Worm (Caenorhabditis elegans): Measurements from ENCODE around the gene erp-44.3.

Gene erp-44.3

DNA sequence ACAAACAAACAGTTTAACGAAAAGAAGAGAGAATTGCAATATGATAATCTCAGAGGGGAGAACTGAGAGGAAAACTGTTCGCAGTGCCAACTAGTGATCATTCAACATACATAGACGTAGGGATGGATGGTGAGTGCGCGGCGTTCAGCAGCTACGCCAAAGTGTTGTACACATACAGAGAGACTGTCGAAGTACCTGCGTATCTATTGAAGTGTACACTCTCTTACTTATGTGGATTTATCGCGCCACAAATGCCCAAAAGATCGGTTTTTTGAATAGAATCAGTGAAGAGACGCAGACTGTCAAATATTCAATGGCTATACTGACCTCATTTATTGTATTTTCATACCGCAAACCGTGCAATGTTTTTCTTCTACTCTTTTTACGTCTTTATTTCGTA lies 47.8 kb downstream of the erp-44.3 start (continued):
- TF ChIP-seq nhr-76 (tag; optimal IDR thresholded peaks at IDR 0.05) (no peak), nhr-237 (tag; optimal IDR thresholded peaks at IDR 0.05) (no peak), dve-1 (tag; optimal IDR thresholded peaks at IDR 0.05; ENCODE audit: insufficient read depth) (peak; percentile 32)

DNA sequence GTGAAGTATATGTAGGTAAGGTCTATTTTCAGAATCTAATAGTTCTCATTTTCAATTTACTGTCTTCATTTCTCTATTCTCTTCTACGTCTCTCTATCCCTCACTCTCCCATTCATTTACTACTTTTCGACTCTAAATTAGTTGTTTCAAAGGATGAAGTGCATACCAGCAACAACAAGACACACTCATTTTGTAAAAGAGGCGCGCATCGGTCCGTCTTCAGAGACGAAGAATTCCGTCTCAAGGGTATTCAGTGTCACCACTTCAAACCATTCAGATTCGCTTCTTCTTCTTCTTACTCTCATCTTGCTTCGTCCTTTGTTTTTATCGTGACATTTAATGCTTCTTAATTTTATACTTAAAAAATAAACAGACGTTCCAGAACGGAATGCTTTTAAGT lies 48.9 kb downstream of the erp-44.3 start:
- TF ChIP-seq ZK546.5 (tag; optimal IDR thresholded peaks at IDR 0.05) = no peak
- no peak for TF ChIP-seq daf-16 (GFP tag; optimal IDR thresholded peaks at IDR 0.05)
- TF ChIP-seq daf-16 (tag; optimal IDR thresholded peaks at IDR 0.05) = no peak
- no peak for TF ChIP-seq hlh-30 (tag; optimal IDR thresholded peaks at IDR 0.05; ENCODE audit: insufficient read depth)
- TF ChIP-seq lim-7 (GFP tag; IDR thresholded peaks at IDR 0.05) = no peak
- no peak for TF ChIP-seq tra-1 (GFP tag; IDR thresholded peaks at IDR 0.05)
- TF ChIP-seq ceh-62 (tag; optimal IDR thresholded peaks at IDR 0.05) = no peak
- no peak for TF ChIP-seq dmd-6 (GFP tag; IDR thresholded peaks at IDR 0.05)
- no peak for TF ChIP-seq zfp-3 (GFP tag; conservative IDR thresholded peaks at IDR 0.05)
- no peak for TF ChIP-seq dpl-1 (GFP tag; optimal IDR thresholded peaks at IDR 0.05)
- no peak for TF ChIP-seq php-3 (GFP tag; IDR thresholded peaks at IDR 0.05)
- TF ChIP-seq spr-1 (tag; optimal IDR thresholded peaks at IDR 0.05) = no peak
- TF ChIP-seq zfp-2 (tag; optimal IDR thresholded peaks at IDR 0.05) = no peak
- TF ChIP-seq sdz-12 (GFP tag; optimal IDR thresholded peaks at IDR 0.05) = no peak
- no peak for TF ChIP-seq lin-1 (GFP tag; IDR thresholded peaks at IDR 0.05)

DNA sequence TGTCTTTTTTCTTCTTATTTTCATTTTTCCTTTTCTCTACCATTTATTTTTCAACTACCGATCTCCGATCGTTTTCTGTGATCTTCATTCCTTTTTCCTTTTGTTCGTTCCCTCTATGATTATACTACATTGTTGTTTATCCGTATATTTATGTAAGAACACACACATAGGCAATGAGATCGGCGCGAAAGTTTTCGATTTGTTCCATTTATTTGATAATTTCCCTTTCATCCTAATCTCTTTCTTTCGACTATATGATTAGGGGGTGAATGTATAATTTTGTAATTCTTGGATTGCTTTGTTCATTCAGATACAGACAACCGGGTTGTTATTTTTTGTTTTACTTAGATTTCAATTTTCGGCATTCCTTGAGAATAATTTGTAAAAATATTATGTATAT lies 51.2 kb downstream of the erp-44.3 start:
- TF ChIP-seq gei-8 (GFP tag; optimal IDR thresholded peaks at IDR 0.05) = no peak
- peak in 1 of 2 experiments; percentile 13 for TF ChIP-seq unc-62 (GFP tag; optimal IDR thresholded peaks at IDR 0.05 in 1 of 2)
- no peak for TF ChIP-seq unc-62 (tag; optimal IDR thresholded peaks at IDR 0.05)
- TF ChIP-seq spr-3 (GFP tag; optimal IDR thresholded peaks at IDR 0.05) = no peak

DNA sequence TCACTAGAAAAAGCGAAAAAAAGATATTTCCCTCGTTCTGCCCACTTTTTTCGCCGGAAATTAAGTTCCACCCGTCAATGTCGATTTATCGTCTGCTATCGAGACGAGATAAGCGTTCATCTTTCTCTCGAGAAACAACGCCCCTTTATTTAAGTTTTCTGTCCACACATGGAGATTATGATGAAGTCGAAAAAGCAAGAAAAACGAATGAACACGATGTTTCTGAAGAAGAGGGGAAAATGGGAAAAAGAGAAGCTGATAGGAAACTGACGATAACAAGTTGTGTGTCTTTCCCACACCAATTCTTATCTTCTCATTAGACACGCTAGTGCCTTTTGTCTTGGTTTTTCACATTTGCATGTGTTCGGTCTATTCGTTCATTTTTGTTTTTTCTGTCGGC lies 52.3 kb downstream of the erp-44.3 start:
- TF ChIP-seq lin-1 (GFP tag; IDR thresholded peaks at IDR 0.05) = peak; percentile 71; the same call in 1 of the 2 replicates
- no peak for TF ChIP-seq nhr-11 (tag; optimal IDR thresholded peaks at IDR 0.05)
- no peak for TF ChIP-seq spr-1 (tag; optimal IDR thresholded peaks at IDR 0.05)
- 0 out of 2 replicates have a peak, but pooled peaks have one; percentile 33 for TF ChIP-seq Y75B8A.6 (GFP tag; IDR thresholded peaks at IDR 0.05)
- peak; percentile 30 for TF ChIP-seq nhr-48 (tag; optimal IDR thresholded peaks at IDR 0.05)
- TF ChIP-seq daf-16 (GFP tag; optimal IDR thresholded peaks at IDR 0.05) = no peak
- TF ChIP-seq daf-16 (tag; optimal IDR thresholded peaks at IDR 0.05) = peak; percentile 34
- peak; percentile 63 for TF ChIP-seq dmd-6 (GFP tag; IDR thresholded peaks at IDR 0.05)
- TF ChIP-seq mxl-3 (GFP tag; optimal IDR thresholded peaks at IDR 0.05) = peak; percentile 62
- TF ChIP-seq hlh-11 (tag; optimal IDR thresholded peaks at IDR 0.05) = peak; percentile 45
- no peak for TF ChIP-seq ceh-44 (GFP tag; IDR thresholded peaks at IDR 0.05)
- TF ChIP-seq ceh-20 (GFP tag; IDR thresholded peaks at IDR 0.05) = 0 out of 2 replicates have a peak, but pooled peaks have one; percentile 27
- TF ChIP-seq ceh-28 (tag; optimal IDR thresholded peaks at IDR 0.05) = no peak
- no peak for TF ChIP-seq lin-38 (GFP tag; IDR thresholded peaks at IDR 0.05)
- 0 out of 2 replicates have a peak, but pooled peaks have one; percentile 36 for TF ChIP-seq nhr-41 (GFP tag; IDR thresholded peaks at IDR 0.05)
- TF ChIP-seq mdl-1 (tag; optimal IDR thresholded peaks at IDR 0.05) = peak in 1 of 2 experiments; percentile 37
- peak; percentile 90 for TF ChIP-seq pqm-1 (tag; optimal IDR thresholded peaks at IDR 0.05)
- TF ChIP-seq zip-11 (GFP tag; IDR thresholded peaks at IDR 0.05) = no peak
- no peak for TF ChIP-seq hif-1 (tag; optimal IDR thresholded peaks at IDR 0.05)
- peak; percentile 67 for TF ChIP-seq nhr-28 (tag; optimal IDR thresholded peaks at IDR 0.05)
- no peak for TF ChIP-seq ceh-32 (tag; optimal IDR thresholded peaks at IDR 0.05; ENCODE audit: poor library complexity)
- TF ChIP-seq dve-1 (tag; optimal IDR thresholded peaks at IDR 0.05; ENCODE audit: insufficient read depth) = peak; percentile 52
- TF ChIP-seq ztf-7 (tag; optimal IDR thresholded peaks at IDR 0.05) = no peak
- no peak for TF ChIP-seq lim-7 (GFP tag; IDR thresholded peaks at IDR 0.05)

All from whole organism, L4 larva.